Worm (Caenorhabditis elegans) whole organism, late embryonic: ENCODE measurements around the gene C30F2.5.

Experiments
- K09A11.1 ChIP-seq: sonication (generic microtip); optimal IDR thresholded peaks from 2 replicates; lab custom pipeline; 2017; ENCODE audit warnings: antibody characterized with exemption, mild to moderate bottlenecking, missing genetic modification characterization, missing compliant biosample characterization; ENCODE audit not compliant: insufficient read depth
- ceh-48 ChIP-seq: sonication (generic microtip); optimal IDR thresholded peaks from 2 replicates; lab custom pipeline; 2016; ENCODE audit warnings: missing genetic modification characterization, inconsistent platforms, missing compliant biosample characterization
- ceh-9 ChIP-seq: sonication (generic microtip); optimal IDR thresholded peaks from 2 replicates; lab custom pipeline; 2016; ENCODE audit warnings: mild to moderate bottlenecking, missing genetic modification characterization, inconsistent platforms, missing compliant biosample characterization
- dve-1 ChIP-seq: sonication (generic microtip); optimal IDR thresholded peaks from 2 replicates; lab custom pipeline; 2017; ENCODE audit warnings: antibody characterized with exemption, mild to moderate bottlenecking, missing genetic modification characterization, missing compliant biosample characterization
- eyg-1 ChIP-seq: sonication (generic microtip); optimal IDR thresholded peaks from 2 replicates; lab custom pipeline; 2016; ENCODE audit warnings: missing genotype, missing genetic modification characterization, missing compliant biosample characterization
- fkh-10 ChIP-seq: fragments of 150-350 bp; optimal IDR thresholded peaks from 2 replicates; lab custom pipeline; 2014; ENCODE audit warnings: missing biosample characterization, missing genetic modification reagents, missing genetic modification characterization
- fkh-6 ChIP-seq: sonication (generic microtip); optimal IDR thresholded peaks from 2 replicates; lab custom pipeline; 2016; ENCODE audit warnings: missing genetic modification characterization, missing compliant biosample characterization
- mec-3 ChIP-seq: sonication (generic microtip); optimal IDR thresholded peaks from 2 replicates; lab custom pipeline; 2016; ENCODE audit warnings: borderline replicate concordance, missing genetic modification characterization, missing compliant biosample characterization
- npax-4 ChIP-seq: sonication (generic microtip); optimal IDR thresholded peaks from 2 replicates; lab custom pipeline; 2016; ENCODE audit warnings: missing genetic modification characterization, missing compliant biosample characterization
- pha-4 ChIP-seq: fragments of 150-350 bp; optimal IDR thresholded peaks from 2 replicates; lab custom pipeline; 2018; ENCODE audit warnings: missing biosample characterization, missing genetic modification reagents, missing genetic modification characterization
- sox-4 ChIP-seq: sonication (generic microtip); optimal IDR thresholded peaks from 2 replicates; lab custom pipeline; 2017; ENCODE audit warnings: mild to moderate bottlenecking, missing genetic modification characterization, inconsistent platforms, missing compliant biosample characterization
- tbx-2 ChIP-seq: sonication (generic microtip); optimal IDR thresholded peaks from 2 replicates; lab custom pipeline; 2016; ENCODE audit warnings: missing genetic modification characterization, missing compliant biosample characterization
- unc-55 ChIP-seq: sonication (generic microtip); optimal IDR thresholded peaks from 2 replicates; lab custom pipeline; 2017; ENCODE audit warnings: missing biosample characterization, missing genetic modification reagents, missing genetic modification characterization

DNA sequence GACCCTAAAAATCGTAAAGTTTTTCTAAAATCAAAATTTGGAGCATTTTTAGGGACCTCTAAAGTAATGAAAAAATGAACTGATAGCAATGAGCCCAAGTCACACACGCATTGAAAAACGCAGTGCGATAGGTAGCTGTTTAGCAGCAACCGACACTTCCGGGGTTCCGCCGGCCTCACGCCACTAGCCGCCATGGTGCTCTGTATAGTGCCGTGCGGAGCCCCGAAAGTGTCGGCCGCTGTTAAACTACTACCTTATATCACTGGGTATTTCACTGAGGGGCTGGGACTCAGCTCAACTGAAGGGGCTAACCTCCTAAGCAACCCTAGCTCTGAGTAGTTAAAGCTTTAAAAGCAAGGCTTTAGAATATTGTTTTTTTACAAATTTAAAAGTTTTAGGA lies 4.8 kb downstream of the C30F2.5 start:
- TF ChIP-seq mec-3 (tag; lab: Kevin White, UChicago) (no peak), fkh-10 (GFP tag; lab: Kevin White, UChicago) (no peak), dve-1 (tag; lab: Kevin White, UChicago) (no peak), tbx-2 (tag; lab: Kevin White, UChicago) (no peak), ceh-9 (no peak), fkh-6 (tag; lab: Kevin White, UChicago) (no peak), pha-4 (tag; lab: Kevin White, UChicago) (no peak), unc-55 (GFP tag; lab: Kevin White, UChicago) (no peak), eyg-1 (tag; lab: Kevin White, UChicago) (no peak), sox-4 (no peak), npax-4 (tag; lab: Kevin White, UChicago) (no peak), K09A11.1 (tag; lab: Kevin White, UChicago) (no peak), ceh-48 (tag; lab: Kevin White, UChicago) (no peak)
